Worm (Caenorhabditis elegans) whole organism, L3 larva: ENCODE data around the gene sptf-2.

Experiments
- nfya-1 ChIP-seq: sonication (generic microtip); optimal IDR thresholded peaks from 2 replicates; lab custom pipeline; 2017; ENCODE audit warnings: missing genetic modification characterization, mild to moderate bottlenecking, missing compliant biosample characterization, antibody characterized with exemption, moderate library complexity; ENCODE audit not compliant: insufficient read depth
- pha-4 ChIP-seq: fragments of 150-350 bp; optimal IDR thresholded peaks from 2 replicates; lab custom pipeline; 2014; ENCODE audit warnings: missing biosample characterization, missing genetic modification reagents, missing genetic modification characterization
- skn-1 ChIP-seq: fragments of 150-350 bp; optimal IDR thresholded peaks from 2 replicates; lab custom pipeline; 2014; ENCODE audit warnings: missing biosample characterization, missing genetic modification characterization
- ztf-11 ChIP-seq: fragments of 150-350 bp; optimal IDR thresholded peaks from 2 replicates; lab custom pipeline; 2014; ENCODE audit warnings: missing biosample characterization, missing genetic modification characterization

- TF ChIP-seq ztf-11 (tag; lab: Kevin White, UChicago) (no peak), pha-4 (tag; lab: Kevin White, UChicago) (peak; percentile 71), nfya-1 (tag; lab: Kevin White, UChicago) (peak; percentile 21), skn-1 (no peak)
Measured at ce11 chrII:8577509-8578099, 47.7 kb upstream of the sptf-2 start, which contains the start of gene F54C9.9.
